Worm (Caenorhabditis elegans) whole organism, midembryonic: ENCODE data around the gene elt-1.

Source experiments
- cog-1 ChIP-seq: sonication (generic microtip); optimal IDR thresholded peaks from 2 replicates; lab custom pipeline; 2016; ENCODE audit warnings: missing genetic modification characterization, missing compliant biosample characterization
- klf-2 ChIP-seq: fragments of 200-800 bp; sonication (Bioruptor generic); conservative IDR thresholded peaks from 2 replicates; pipeline ENCODE4 v1.3.6; 2022; ENCODE audit warnings: missing genetic modification reagents, missing genetic modification characterization, missing compliant biosample characterization
- ztf-23 ChIP-seq: fragments of 200-800 bp; sonication (Bioruptor generic); IDR thresholded peaks from 2 replicates; pipeline ENCODE4 v1.3.6; 2022; ENCODE audit warnings: missing genetic modification reagents, missing genetic modification characterization, missing compliant biosample characterization

ce11 chrIV:9609095-9609494 is 5.7 kb upstream of the elt-1 start:
- TF ChIP-seq ztf-23 (GFP tag; lab: Robert Waterston, UW) (no peak), klf-2 (GFP tag; lab: Robert Waterston, UW) (no peak), cog-1 (tag; lab: Kevin White, UChicago) (no peak)
